Fruit fly (Drosophila melanogaster) whole organism, embryonic: ENCODE results near the gene CG31287.

Experiments used
- Atf3 ChIP-seq: fragments of 200-800 bp; sonication (Bioruptor generic); optimal IDR thresholded peaks from 3 replicates; lab custom pipeline; 2016; ENCODE audit warnings: missing biosample characterization, missing genetic modification characterization
- B-H2 ChIP-seq: fragments of 200-800 bp; sonication (Bioruptor generic); optimal IDR thresholded peaks from 2 replicates; lab custom pipeline; 2018; ENCODE audit warnings: missing biosample characterization, mild to moderate bottlenecking, missing genetic modification characterization
- Blimp-1 ChIP-seq: fragments of 200-800 bp; sonication (Bioruptor generic); optimal IDR thresholded peaks from 3 replicates; lab custom pipeline; 2018; ENCODE audit warnings: missing biosample characterization, missing genetic modification characterization, mild to moderate bottlenecking, moderate library complexity, missing genetic modification reagents
- BtbVII ChIP-seq: fragments of 200-800 bp; sonication (Bioruptor generic); optimal IDR thresholded peaks from 3 replicates; lab custom pipeline; 2017; ENCODE audit warnings: missing biosample characterization, mild to moderate bottlenecking, missing genetic modification characterization
- CG10462 ChIP-seq: fragments of 200-800 bp; sonication (Bioruptor generic); optimal IDR thresholded peaks from 2 replicates; lab custom pipeline; 2016; ENCODE audit warnings: missing biosample characterization, missing genetic modification characterization
- CG11085 ChIP-seq: fragments of 200-800 bp; sonication (Bioruptor generic); IDR thresholded peaks from 2 replicates; pipeline ENCODE4 v1.3.6; 2022; ENCODE audit warnings: missing biosample characterization, missing genetic modification characterization
- CG11695 ChIP-seq: fragments of 200-800 bp; sonication (Bioruptor generic); IDR thresholded peaks from 3 replicates; pipeline ENCODE4 v1.3.6; 2022; ENCODE audit warnings: missing biosample characterization, missing genetic modification characterization
- CG12104 ChIP-seq: fragments of 200-800 bp; sonication (Bioruptor generic); optimal IDR thresholded peaks from 3 replicates; lab custom pipeline; 2016; ENCODE audit warnings: missing biosample characterization, missing genetic modification characterization
- CG13624 ChIP-seq: fragments of 200-800 bp; sonication (Bioruptor generic); optimal IDR thresholded peaks from 2 replicates; lab custom pipeline; 2016; ENCODE audit warnings: missing biosample characterization, missing genetic modification characterization
- CG14965 ChIP-seq: fragments of 200-800 bp; sonication (Bioruptor generic); optimal IDR thresholded peaks from 2 replicates; lab custom pipeline; 2016; ENCODE audit warnings: missing biosample characterization, missing genetic modification characterization, borderline replicate concordance
- CG16813 ChIP-seq: fragments of 200-800 bp; sonication (Bioruptor generic); IDR thresholded peaks from 3 replicates; pipeline ENCODE4 v1.3.6; 2022; ENCODE audit warnings: missing biosample characterization, missing genetic modification characterization; ENCODE audit not compliant: partially characterized antibody
- CG17802 ChIP-seq: fragments of 200-800 bp; sonication (Bioruptor generic); optimal IDR thresholded peaks from 2 replicates; lab custom pipeline; 2018; ENCODE audit warnings: missing biosample characterization, mild to moderate bottlenecking, missing genetic modification characterization, moderate library complexity
- CG18599 ChIP-seq: fragments of 200-800 bp; sonication (Bioruptor generic); optimal IDR thresholded peaks from 3 replicates; lab custom pipeline; 2017; ENCODE audit warnings: missing biosample characterization, missing genetic modification characterization, mild to moderate bottlenecking, moderate library complexity, missing genetic modification reagents
- CG31388 ChIP-seq: fragments of 200-800 bp; sonication (Bioruptor generic); optimal IDR thresholded peaks from 2 replicates; lab custom pipeline; 2016; ENCODE audit warnings: missing biosample characterization, missing genetic modification characterization
- CG31441 ChIP-seq: fragments of 200-800 bp; sonication (Bioruptor generic); IDR thresholded peaks from 2 replicates; pipeline ENCODE4 v1.3.6; 2022; ENCODE audit warnings: missing biosample characterization, missing genetic modification characterization
- CG33557 ChIP-seq: fragments of 200-800 bp; sonication (Bioruptor generic); optimal IDR thresholded peaks from 2 replicates; lab custom pipeline; 2019; ENCODE audit warnings: missing biosample characterization, mild to moderate bottlenecking, missing genetic modification characterization, moderate library complexity
- CG4820 ChIP-seq: fragments of 200-800 bp; sonication (Bioruptor generic); optimal IDR thresholded peaks from 3 replicates; lab custom pipeline; 2016; ENCODE audit warnings: missing biosample characterization, missing genetic modification characterization
- CG6683 ChIP-seq: fragments of 200-800 bp; sonication (Bioruptor generic); optimal IDR thresholded peaks from 2 replicates; lab custom pipeline; 2017; ENCODE audit warnings: missing biosample characterization, mild to moderate bottlenecking, missing genetic modification characterization, missing genetic modification reagents
- CG6689 ChIP-seq: fragments of 200-800 bp; sonication (Bioruptor generic); IDR thresholded peaks from 2 replicates; pipeline ENCODE4 v1.3.6; 2022; ENCODE audit warnings: missing biosample characterization, missing genetic modification characterization
- CG7786 ChIP-seq: fragments of 200-800 bp; sonication (Bioruptor generic); optimal IDR thresholded peaks from 2 replicates; lab custom pipeline; 2016; ENCODE audit warnings: missing biosample characterization, missing genetic modification characterization
- CG7839 ChIP-seq: fragments of 200-800 bp; sonication (Bioruptor generic); optimal IDR thresholded peaks from 3 replicates; lab custom pipeline; 2018; ENCODE audit warnings: missing biosample characterization, mild to moderate bottlenecking, missing genetic modification characterization, moderate library complexity
- CG7963 ChIP-seq: fragments of 200-800 bp; sonication (Bioruptor generic); IDR thresholded peaks from 3 replicates; pipeline ENCODE4 v1.3.6; 2022; ENCODE audit warnings: missing biosample characterization, missing genetic modification characterization; ENCODE audit not compliant: partially characterized antibody
- CG8359 ChIP-seq: fragments of 200-800 bp; sonication (Bioruptor generic); optimal IDR thresholded peaks from 2 replicates; lab custom pipeline; 2017; ENCODE audit warnings: missing biosample characterization, mild to moderate bottlenecking, missing genetic modification characterization, borderline replicate concordance
- CG8944 ChIP-seq: fragments of 200-800 bp; sonication (Bioruptor generic); optimal IDR thresholded peaks from 3 replicates; lab custom pipeline; 2016; ENCODE audit warnings: missing biosample characterization, missing genetic modification characterization
- CrebB ChIP-seq: fragments of 200-800 bp; sonication (Bioruptor generic); optimal IDR thresholded peaks from 3 replicates; lab custom pipeline; 2018; ENCODE audit warnings: missing biosample characterization, mild to moderate bottlenecking, missing genetic modification characterization
- E2f2 ChIP-seq: fragments of 200-800 bp; sonication (Bioruptor generic); IDR thresholded peaks from 2 replicates; pipeline ENCODE4 v1.3.6; 2022; ENCODE audit warnings: missing biosample characterization, missing genetic modification characterization
- Max ChIP-seq: fragments of 200-800 bp; sonication (Bioruptor generic); optimal IDR thresholded peaks from 2 replicates; lab custom pipeline; 2016; ENCODE audit warnings: missing biosample characterization, mild to moderate bottlenecking, missing genetic modification characterization
- Tbp ChIP-seq: fragments of >200 bp; optimal IDR thresholded peaks from 2 replicates; lab custom pipeline; 2018; ENCODE audit warnings: missing biosample characterization, missing genetic modification characterization
- Xrp1 ChIP-seq: fragments of 200-800 bp; sonication (Bioruptor generic); IDR thresholded peaks from 2 replicates; pipeline ENCODE4 v1.3.6; 2022; ENCODE audit warnings: missing biosample characterization, missing genetic modification characterization
- bsh ChIP-seq, 2 experiments: fragments of 200-800 bp; sonication (Bioruptor generic); optimal IDR thresholded peaks; 2 replicates each; lab custom pipeline; 2017 to 2018; ENCODE audit warnings: mild to moderate bottlenecking in 2 of 2, missing biosample characterization in 2 of 2, missing genetic modification characterization in 2 of 2, moderate library complexity in 1 of 2
- cad ChIP-seq: fragments of >200 bp; optimal IDR thresholded peaks from 2 replicates; lab custom pipeline; 2017; ENCODE audit warnings: missing biosample characterization, missing genetic modification characterization
- cas ChIP-seq: fragments of 200-800 bp; sonication (Bioruptor generic); IDR thresholded peaks from 2 replicates; pipeline ENCODE4 v1.3.6; 2022; ENCODE audit warnings: missing biosample characterization, missing genetic modification characterization
- emc ChIP-seq: fragments of 200-800 bp; sonication (Bioruptor generic); optimal IDR thresholded peaks from 2 replicates; lab custom pipeline; 2016; ENCODE audit warnings: missing biosample characterization, missing genetic modification characterization
- en ChIP-seq: fragments of 200-800 bp; sonication (Bioruptor generic); optimal IDR thresholded peaks from 2 replicates; lab custom pipeline; 2016; ENCODE audit warnings: missing biosample characterization, missing genetic modification characterization
- eve ChIP-seq, 2 experiments: fragments of >200 bp; optimal IDR thresholded peaks; 2 replicates each; lab custom pipeline; 2017; ENCODE audit warnings: missing biosample characterization in 2 of 2, missing genetic modification characterization in 2 of 2
- ewg ChIP-seq: fragments of 200-800 bp; sonication (Bioruptor generic); optimal IDR thresholded peaks from 3 replicates; lab custom pipeline; 2017; ENCODE audit warnings: mild to moderate bottlenecking, missing biosample characterization, missing genetic modification reagents, missing genetic modification characterization
- gsb-n ChIP-seq: fragments of 200-800 bp; sonication (Bioruptor generic); optimal IDR thresholded peaks from 3 replicates; lab custom pipeline; 2018; ENCODE audit warnings: missing biosample characterization, mild to moderate bottlenecking, missing genetic modification characterization
- hth ChIP-seq: fragments of >200 bp; optimal IDR thresholded peaks from 2 replicates; lab custom pipeline; 2017; ENCODE audit warnings: inconsistent platforms
- ind ChIP-seq: fragments of 200-800 bp; sonication (Bioruptor generic); optimal IDR thresholded peaks from 3 replicates; lab custom pipeline; 2016; ENCODE audit warnings: missing biosample characterization, missing genetic modification characterization
- jigr1 ChIP-seq: fragments of 200-800 bp; sonication (Bioruptor generic); IDR thresholded peaks from 3 replicates; pipeline ENCODE4 v1.3.6; 2022; ENCODE audit warnings: missing biosample characterization, missing genetic modification characterization
- ken ChIP-seq: fragments of 200-800 bp; sonication (Bioruptor generic); IDR thresholded peaks from 3 replicates; pipeline ENCODE4 v1.3.6; 2022; ENCODE audit warnings: missing biosample characterization, missing genetic modification characterization
- mam ChIP-seq: fragments of 200-800 bp; sonication (Bioruptor generic); optimal IDR thresholded peaks from 3 replicates; lab custom pipeline; 2016; ENCODE audit warnings: missing biosample characterization, missing genetic modification characterization
- p53 ChIP-seq: fragments of 200-800 bp; sonication (Bioruptor generic); optimal IDR thresholded peaks from 2 replicates; lab custom pipeline; 2016; ENCODE audit warnings: missing biosample characterization, missing genetic modification characterization
- slou ChIP-seq: fragments of 200-800 bp; sonication (Bioruptor generic); optimal IDR thresholded peaks from 3 replicates; lab custom pipeline; 2016; ENCODE audit warnings: missing biosample characterization, missing genetic modification characterization
- sr ChIP-seq: fragments of 200-800 bp; sonication (Bioruptor generic); IDR thresholded peaks from 3 replicates; pipeline ENCODE4 v1.3.6; 2022; ENCODE audit warnings: missing biosample characterization, missing genetic modification characterization
- tap ChIP-seq: fragments of 200-800 bp; optimal IDR thresholded peaks from 3 replicates; lab custom pipeline; 2019; ENCODE audit warnings: missing biosample characterization, mild to moderate bottlenecking, missing genetic modification characterization, moderate library complexity
- tio ChIP-seq: fragments of 200-800 bp; sonication (Bioruptor generic); optimal IDR thresholded peaks from 2 replicates; lab custom pipeline; 2017; ENCODE audit warnings: missing biosample characterization, missing genetic modification characterization, inconsistent platforms
- tna ChIP-seq: fragments of 200-800 bp; sonication (Bioruptor generic); IDR thresholded peaks from 2 replicates; pipeline ENCODE4 v1.3.6; 2022; ENCODE audit warnings: missing biosample characterization, missing genetic modification characterization; ENCODE audit not compliant: partially characterized antibody
- ttk ChIP-seq: fragments of 200-800 bp; sonication (Bioruptor generic); IDR thresholded peaks from 2 replicates; pipeline ENCODE4 v2.1.2; 2022; ENCODE audit warnings: missing biosample characterization, missing genetic modification characterization
- zen ChIP-seq: fragments of 200-800 bp; sonication (Bioruptor generic); optimal IDR thresholded peaks from 3 replicates; lab custom pipeline; 2018; ENCODE audit warnings: missing biosample characterization, mild to moderate bottlenecking, missing genetic modification characterization, moderate library complexity
- zf30C ChIP-seq: fragments of 200-800 bp; sonication (Bioruptor generic); optimal IDR thresholded peaks from 3 replicates; lab custom pipeline; 2018; ENCODE audit warnings: missing biosample characterization, mild to moderate bottlenecking, missing genetic modification characterization
- zfh2 ChIP-seq: fragments of 200-800 bp; sonication (Bioruptor generic); optimal IDR thresholded peaks from 2 replicates; lab custom pipeline; 2016; ENCODE audit warnings: missing biosample characterization, missing genetic modification characterization

The CG31287 gene

dm6 chr3R:16234745-16235149, 31.6 kb downstream of the CG31287 start (continued):
- TF ChIP-seq CG33557 (GFP tag; lab: Kevin White, UChicago) (no peak), tap (peak; percentile 8), CG7839 (tag; lab: Kevin White, UChicago) (peak; percentile 69), Xrp1 (no peak), jigr1 (no peak), CG6683 (GFP tag; lab: Kevin White, UChicago) (no peak), zen (tag; lab: Kevin White, UChicago) (no peak), E2f2 (GFP tag; lab: Robert Waterston, UW) (no peak), slou (GFP tag; lab: Kevin White, UChicago) (no peak), CG11085 (GFP tag; lab: Robert Waterston, UW) (no peak), gsb-n (tag; lab: Kevin White, UChicago) (no peak), ewg (peak; percentile 30), CG12104 (GFP tag; lab: Kevin White, UChicago) (peak; percentile 8), CG31441 (GFP tag; lab: Robert Waterston, UW) (no peak), B-H2 (GFP tag; lab: Kevin White, UChicago) (no peak), Atf3 (GFP tag; lab: Kevin White, UChicago) (no peak), sr (no peak), p53 (GFP tag; lab: Kevin White, UChicago) (no peak), en (no peak), CG7786 (no peak), ken (GFP tag; lab: Robert Waterston, UW) (no peak), cad (GFP tag; lab: Kevin White, UChicago) (no peak), Max (GFP tag; lab: Kevin White, UChicago) (peak; percentile 18), CG8359 (GFP tag; lab: Kevin White, UChicago) (peak; percentile 21), Blimp-1 (GFP tag; lab: Kevin White, UChicago) (peak; percentile 1), mam (GFP tag; lab: Kevin White, UChicago) (no peak), hth (lab: Kevin White, UChicago) (no peak), ttk (GFP tag; lab: Robert Waterston, UW) (no peak), CG16813 (GFP tag; lab: Robert Waterston, UW) (no peak), CG11695 (GFP tag; lab: Robert Waterston, UW) (no peak), CG17802 (no peak), CG18599 (GFP tag; lab: Kevin White, UChicago) (no peak), tio (peak; percentile 29), cas (no peak), bsh (GFP tag; optimal IDR thresholded peaks at IDR 0.05; lab: Kevin White, UChicago) (peak; percentile 33 to 79), CG6689 (GFP tag; lab: Robert Waterston, UW) (no peak), emc (no peak), CG4820 (GFP tag; lab: Kevin White, UChicago) (no peak), CG7963 (GFP tag; lab: Robert Waterston, UW) (no peak), zf30C (GFP tag; lab: Kevin White, UChicago) (no peak), CG31388 (GFP tag; lab: Kevin White, UChicago) (no peak), CG13624 (GFP tag; lab: Kevin White, UChicago) (no peak), CrebB (tag; lab: Kevin White, UChicago) (no peak), ind (GFP tag; lab: Kevin White, UChicago) (no peak), tna (GFP tag; lab: Robert Waterston, UW) (no peak), zfh2 (no peak), CG10462 (no peak), CG8944 (no peak), eve (GFP tag; optimal IDR thresholded peaks at IDR 0.05; lab: Kevin White, UChicago) (no peak), Tbp (GFP tag; lab: Kevin White, UChicago) (no peak), CG14965 (GFP tag; lab: Kevin White, UChicago) (no peak), BtbVII (no peak)
